Worm (Caenorhabditis elegans): ENCODE results near the gene ant-1.3.

ant-1.3 gene

ce11 chrIV:9659999-9660398 lies 49.1 kb downstream of the ant-1.3 start:
- no peak for TF ChIP-seq ceh-48 (tag; optimal IDR thresholded peaks at IDR 0.05)
- peak; percentile 82 for TF ChIP-seq unc-42 (tag; optimal IDR thresholded peaks at IDR 0.05)

Measured in whole organism, late embryonic.